Worm (Caenorhabditis elegans) whole organism, L4 larva: ENCODE measurements around the gene F35H10.2.

ENCODE experiments used
- ceh-28 ChIP-seq: fragments of 150-350 bp; optimal IDR thresholded peaks from 2 replicates; lab custom pipeline; 2014; ENCODE audit warnings: missing biosample characterization, missing genetic modification reagents, missing genetic modification characterization
- ceh-82 ChIP-seq: sonication (generic microtip); optimal IDR thresholded peaks from 2 replicates; lab custom pipeline; 2017; ENCODE audit warnings: missing biosample characterization, missing genetic modification characterization
- dmd-6 ChIP-seq: fragments of 200-800 bp; sonication (Bioruptor generic); IDR thresholded peaks from 2 replicates; pipeline ENCODE4 v1.3.6; 2022; ENCODE audit warnings: missing genetic modification reagents, missing genetic modification characterization, missing compliant biosample characterization
- fkh-10 ChIP-seq: fragments of 150-350 bp; optimal IDR thresholded peaks from 2 replicates; lab custom pipeline; 2014; ENCODE audit warnings: missing biosample characterization, missing genetic modification reagents, missing genetic modification characterization
- lin-15B ChIP-seq: fragments of 150-350 bp; sonication (generic microtip); optimal IDR thresholded peaks from 3 replicates; lab custom pipeline; 2014; ENCODE audit warnings: missing biosample characterization, missing genetic modification characterization
- lin-39 ChIP-seq: fragments of 150-350 bp; optimal IDR thresholded peaks from 2 replicates; lab custom pipeline; 2014; ENCODE audit warnings: missing biosample characterization, missing genetic modification reagents, missing genetic modification characterization
- nhr-11 ChIP-seq: fragments of 150-350 bp; optimal IDR thresholded peaks from 2 replicates; lab custom pipeline; 2014; ENCODE audit warnings: missing biosample characterization, missing genetic modification characterization
- nhr-237 ChIP-seq: sonication (generic microtip); optimal IDR thresholded peaks from 2 replicates; lab custom pipeline; 2017; ENCODE audit warnings: missing biosample characterization, missing genetic modification characterization
- nhr-6 ChIP-seq: fragments of 150-350 bp; optimal IDR thresholded peaks from 2 replicates; lab custom pipeline; 2014; ENCODE audit warnings: missing biosample characterization, missing genetic modification characterization
- nhr-77 ChIP-seq: fragments of 150-350 bp; optimal IDR thresholded peaks from 2 replicates; lab custom pipeline; 2014; ENCODE audit warnings: missing biosample characterization, missing genetic modification characterization
- pha-4 ChIP-seq, 2 experiments: fragments of 150-350 bp in 1 of 2; fragments of 200-800 bp in 1 of 2; sonication (Bioruptor generic) in 1 of 2; IDR thresholded peaks in 1 of 2; optimal IDR thresholded peaks in 1 of 2; 2 replicates each; pipeline versions ENCODE4 v1.3.6 to Lab custom; 2014 to 2022; ENCODE audit warnings: missing genetic modification characterization in 2 of 2, missing genetic modification reagents in 2 of 2, missing biosample characterization in 1 of 2, missing compliant biosample characterization in 1 of 2
- pqm-1 ChIP-seq: sonication (generic microtip); optimal IDR thresholded peaks from 2 replicates; lab custom pipeline; 2017; ENCODE audit warnings: missing biosample characterization, missing genetic modification characterization

- TF ChIP-seq nhr-6 (tag; lab: Kevin White, UChicago), result no peak
- no peak for TF ChIP-seq lin-39
- no peak for TF ChIP-seq pqm-1
- no peak for TF ChIP-seq dmd-6 (GFP tag; lab: Robert Waterston, UW)
- no peak for TF ChIP-seq ceh-28 (tag; lab: Kevin White, UChicago)
- no peak for TF ChIP-seq nhr-237
- TF ChIP-seq fkh-10 (GFP tag; lab: Kevin White, UChicago), result no peak
- TF ChIP-seq pha-4 (GFP tag; IDR thresholded peaks at IDR 0.05; lab: Robert Waterston, UW), result no peak
- TF ChIP-seq pha-4 (tag; optimal IDR thresholded peaks at IDR 0.05; lab: Kevin White, UChicago), result no peak
- TF ChIP-seq lin-15B (tag; lab: Kevin White, UChicago), result no peak
- no peak for TF ChIP-seq nhr-11 (tag; lab: Kevin White, UChicago)
- no peak for TF ChIP-seq ceh-82 (tag; lab: Kevin White, UChicago)
- TF ChIP-seq nhr-77, result no peak
These were observed 49.3 kb downstream of the F35H10.2 start for ce11 chrIV:8378280-8378679.
